Fruit fly (Drosophila melanogaster) whole organism, embryonic: ENCODE measurements around the gene ND-MNLL.
A peak's percentile ranks its signal among the peaks of the same experiment; 100 is the strongest.

Source experiments
- CG10321 ChIP-seq: fragments of 200-800 bp; sonication (Bioruptor generic); IDR thresholded peaks from 2 replicates; pipeline ENCODE4 v1.3.6; 2022; ENCODE audit warnings: missing biosample characterization, missing genetic modification characterization
- CG11456 ChIP-seq: fragments of 200-800 bp; sonication (Bioruptor generic); IDR thresholded peaks from 3 replicates; pipeline ENCODE4 v1.3.6; 2022; ENCODE audit warnings: missing biosample characterization, missing genetic modification characterization
- CG12219 ChIP-seq: fragments of 200-800 bp; sonication (Bioruptor generic); optimal IDR thresholded peaks from 3 replicates; lab custom pipeline; 2018; ENCODE audit warnings: missing biosample characterization, mild to moderate bottlenecking, missing genetic modification characterization
- CG12299 ChIP-seq: fragments of 200-800 bp; sonication (Bioruptor generic); optimal IDR thresholded peaks from 2 replicates; lab custom pipeline; 2018; ENCODE audit warnings: missing biosample characterization, mild to moderate bottlenecking, missing genetic modification characterization
- CG12391 ChIP-seq: fragments of 200-800 bp; sonication (Bioruptor generic); optimal IDR thresholded peaks from 3 replicates; lab custom pipeline; 2018; ENCODE audit warnings: missing biosample characterization, mild to moderate bottlenecking, missing genetic modification characterization, moderate library complexity
- CG13624 ChIP-seq: fragments of 200-800 bp; sonication (Bioruptor generic); optimal IDR thresholded peaks from 2 replicates; lab custom pipeline; 2016; ENCODE audit warnings: missing biosample characterization, missing genetic modification characterization
- CG13775 ChIP-seq: fragments of 200-800 bp; sonication (Bioruptor generic); optimal IDR thresholded peaks from 3 replicates; lab custom pipeline; 2017; ENCODE audit warnings: missing biosample characterization, mild to moderate bottlenecking, missing genetic modification characterization
- CG1603 ChIP-seq: fragments of 200-800 bp; sonication (Bioruptor generic); optimal IDR thresholded peaks from 2 replicates; lab custom pipeline; 2019; ENCODE audit warnings: missing biosample characterization, mild to moderate bottlenecking, missing genetic modification characterization, moderate library complexity
- CG1832 ChIP-seq: fragments of 200-800 bp; sonication (Bioruptor generic); optimal IDR thresholded peaks from 2 replicates; lab custom pipeline; 2017; ENCODE audit warnings: missing biosample characterization, mild to moderate bottlenecking, missing genetic modification characterization, inconsistent platforms
- CG31224 ChIP-seq: fragments of 200-800 bp; sonication (Bioruptor generic); IDR thresholded peaks from 2 replicates; pipeline ENCODE4 v1.3.6; 2022; ENCODE audit warnings: missing biosample characterization, missing genetic modification characterization
- CG31365 ChIP-seq: fragments of 200-800 bp; sonication (Bioruptor generic); optimal IDR thresholded peaks from 2 replicates; lab custom pipeline; 2018; ENCODE audit warnings: missing biosample characterization, mild to moderate bottlenecking, missing genetic modification characterization
- CG3995 ChIP-seq: fragments of 200-800 bp; sonication (Bioruptor generic); optimal IDR thresholded peaks from 3 replicates; lab custom pipeline; 2016; ENCODE audit warnings: missing biosample characterization, missing genetic modification characterization
- CG43689 ChIP-seq: fragments of 200-800 bp; sonication (Bioruptor generic); IDR thresholded peaks from 2 replicates; pipeline ENCODE4 v1.3.6; 2022; ENCODE audit warnings: missing biosample characterization, missing genetic modification characterization
- CG4424 ChIP-seq: fragments of 200-800 bp; sonication (Bioruptor generic); optimal IDR thresholded peaks from 3 replicates; lab custom pipeline; 2016; ENCODE audit warnings: missing biosample characterization, missing genetic modification characterization
- CG4617 ChIP-seq: fragments of 200-800 bp; sonication (Bioruptor generic); optimal IDR thresholded peaks from 3 replicates; lab custom pipeline; 2016; ENCODE audit warnings: missing biosample characterization, missing genetic modification characterization, borderline replicate concordance
- CG5245 ChIP-seq: fragments of 200-800 bp; sonication (Bioruptor generic); optimal IDR thresholded peaks from 3 replicates; lab custom pipeline; 2016; ENCODE audit warnings: missing biosample characterization, missing genetic modification characterization
- CG8281 ChIP-seq: fragments of 200-800 bp; sonication (Bioruptor generic); optimal IDR thresholded peaks from 2 replicates; lab custom pipeline; 2018; ENCODE audit warnings: missing biosample characterization, mild to moderate bottlenecking, missing genetic modification characterization, moderate library complexity
- CG8388 ChIP-seq: fragments of 200-800 bp; sonication (Bioruptor generic); optimal IDR thresholded peaks from 2 replicates; lab custom pipeline; 2019; ENCODE audit warnings: missing biosample characterization, mild to moderate bottlenecking, missing genetic modification characterization, moderate library complexity
- CG9797 ChIP-seq: fragments of 200-800 bp; sonication (Bioruptor generic); optimal IDR thresholded peaks from 3 replicates; lab custom pipeline; 2018; ENCODE audit warnings: missing biosample characterization, mild to moderate bottlenecking, missing genetic modification characterization
- CoRest ChIP-seq: fragments of 200-800 bp; sonication (Bioruptor generic); optimal IDR thresholded peaks from 3 replicates; lab custom pipeline; 2018; ENCODE audit warnings: missing biosample characterization, mild to moderate bottlenecking, missing genetic modification characterization, moderate library complexity
- Doc2 ChIP-seq: fragments of 200-800 bp; sonication (Bioruptor generic); IDR thresholded peaks from 2 replicates; pipeline ENCODE4 v1.3.6; 2022; ENCODE audit warnings: missing biosample characterization, missing genetic modification characterization
- E2f1 ChIP-seq: fragments of 200-800 bp; sonication (Bioruptor generic); IDR thresholded peaks from 2 replicates; pipeline ENCODE4 v1.3.6; 2022; ENCODE audit warnings: missing biosample characterization, missing genetic modification characterization
- Gug ChIP-seq: fragments of 200-800 bp; sonication (Bioruptor generic); IDR thresholded peaks from 4 replicates; pipeline ENCODE4 v1.3.6; 2022; ENCODE audit warnings: missing biosample characterization, missing genetic modification characterization
- HmgD ChIP-seq: fragments of 200-800 bp; sonication (Bioruptor generic); optimal IDR thresholded peaks from 3 replicates; lab custom pipeline; 2016; ENCODE audit warnings: missing biosample characterization, missing genetic modification characterization
- Hmr ChIP-seq: fragments of 200-800 bp; sonication (Bioruptor generic); optimal IDR thresholded peaks from 3 replicates; lab custom pipeline; 2017; ENCODE audit warnings: mild to moderate bottlenecking, missing biosample characterization, missing genetic modification reagents, missing genetic modification characterization
- Hmx ChIP-seq: fragments of 200-800 bp; sonication (Bioruptor generic); optimal IDR thresholded peaks from 2 replicates; lab custom pipeline; 2016; ENCODE audit warnings: missing biosample characterization, missing genetic modification characterization
- Hr3 ChIP-seq: fragments of 200-800 bp; sonication (Bioruptor generic); optimal IDR thresholded peaks from 3 replicates; lab custom pipeline; 2016; ENCODE audit warnings: missing biosample characterization, missing genetic modification characterization
- Neu2 ChIP-seq: fragments of 200-800 bp; sonication (Bioruptor generic); optimal IDR thresholded peaks from 3 replicates; lab custom pipeline; 2016; ENCODE audit warnings: missing biosample characterization, missing genetic modification characterization, borderline replicate concordance
- Poxn ChIP-seq: fragments of 200-800 bp; sonication (Bioruptor generic); IDR thresholded peaks from 2 replicates; pipeline ENCODE4 v1.3.6; 2022; ENCODE audit warnings: missing biosample characterization, missing genetic modification characterization
- Ptx1 ChIP-seq: fragments of 200-800 bp; sonication (Bioruptor generic); IDR thresholded peaks from 2 replicates; pipeline ENCODE4 v1.3.6; 2022; ENCODE audit warnings: missing biosample characterization, missing genetic modification characterization
- Taf1 ChIP-seq: fragments of 200-800 bp; sonication (Bioruptor generic); IDR thresholded peaks from 2 replicates; pipeline ENCODE4 v1.3.6; 2022; ENCODE audit warnings: missing biosample characterization, missing genetic modification characterization
- bcd ChIP-seq: fragments of 200-800 bp; sonication (Bioruptor generic); optimal IDR thresholded peaks from 2 replicates; lab custom pipeline; 2017; ENCODE audit warnings: missing biosample characterization, mild to moderate bottlenecking, missing genetic modification characterization
- btn ChIP-seq: fragments of 200-800 bp; sonication (Bioruptor generic); optimal IDR thresholded peaks from 2 replicates; lab custom pipeline; 2016; ENCODE audit warnings: missing biosample characterization, missing genetic modification characterization
- caup ChIP-seq: fragments of 200-800 bp; sonication (Bioruptor generic); optimal IDR thresholded peaks from 3 replicates; lab custom pipeline; 2017; ENCODE audit warnings: missing biosample characterization, mild to moderate bottlenecking, missing genetic modification characterization, moderate library complexity; ENCODE audit not compliant: severe bottlenecking
- crc ChIP-seq: fragments of 200-800 bp; sonication (Bioruptor generic); optimal IDR thresholded peaks from 2 replicates; lab custom pipeline; 2016; ENCODE audit warnings: missing biosample characterization, missing genetic modification characterization
- croc ChIP-seq: fragments of 200-800 bp; sonication (Bioruptor generic); conservative IDR thresholded peaks from 3 replicates; pipeline ENCODE4 v1.3.6; 2022; ENCODE audit warnings: missing biosample characterization, missing genetic modification characterization
- disco-r ChIP-seq: fragments of 200-800 bp; sonication (Bioruptor generic); optimal IDR thresholded peaks from 2 replicates; lab custom pipeline; 2016; ENCODE audit warnings: missing biosample characterization, missing genetic modification characterization
- grn ChIP-seq: fragments of 200-800 bp; sonication (Bioruptor generic); optimal IDR thresholded peaks from 3 replicates; lab custom pipeline; 2017; ENCODE audit warnings: missing biosample characterization, missing genetic modification characterization
- gsb-n ChIP-seq: fragments of 200-800 bp; sonication (Bioruptor generic); optimal IDR thresholded peaks from 3 replicates; lab custom pipeline; 2018; ENCODE audit warnings: missing biosample characterization, mild to moderate bottlenecking, missing genetic modification characterization
- luna ChIP-seq: fragments of 200-800 bp; sonication (Bioruptor generic); optimal IDR thresholded peaks from 2 replicates; lab custom pipeline; 2016; ENCODE audit warnings: missing biosample characterization, missing genetic modification characterization
- mam ChIP-seq: fragments of 200-800 bp; sonication (Bioruptor generic); optimal IDR thresholded peaks from 3 replicates; lab custom pipeline; 2016; ENCODE audit warnings: missing biosample characterization, missing genetic modification characterization
- repo ChIP-seq: fragments of 200-800 bp; sonication (Bioruptor generic); optimal IDR thresholded peaks from 2 replicates; lab custom pipeline; 2016; ENCODE audit warnings: missing biosample characterization, missing genetic modification characterization
- run ChIP-seq: fragments of 200-800 bp; sonication (Bioruptor generic); optimal IDR thresholded peaks from 3 replicates; lab custom pipeline; 2018; ENCODE audit warnings: missing biosample characterization, mild to moderate bottlenecking, missing genetic modification characterization
- sima ChIP-seq: fragments of 200-800 bp; sonication (Bioruptor generic); optimal IDR thresholded peaks from 2 replicates; lab custom pipeline; 2016; ENCODE audit warnings: missing biosample characterization, missing genetic modification characterization
- stc ChIP-seq: fragments of 200-800 bp; sonication (Bioruptor generic); IDR thresholded peaks from 2 replicates; pipeline ENCODE4 v1.3.6; 2022; ENCODE audit warnings: missing biosample characterization, missing genetic modification characterization
- twi ChIP-seq: fragments of 200-800 bp; optimal IDR thresholded peaks from 2 replicates; lab custom pipeline; 2019; ENCODE audit warnings: missing biosample characterization, mild to moderate bottlenecking, missing genetic modification characterization, moderate library complexity
- wek ChIP-seq: fragments of 200-800 bp; sonication (Bioruptor generic); optimal IDR thresholded peaks from 3 replicates; lab custom pipeline; 2018; ENCODE audit warnings: missing biosample characterization, mild to moderate bottlenecking, missing genetic modification characterization, moderate library complexity
- zen ChIP-seq: fragments of 200-800 bp; sonication (Bioruptor generic); optimal IDR thresholded peaks from 3 replicates; lab custom pipeline; 2018; ENCODE audit warnings: missing biosample characterization, mild to moderate bottlenecking, missing genetic modification characterization, moderate library complexity
- zfh1 ChIP-seq: fragments of 200-800 bp; sonication (Bioruptor generic); IDR thresholded peaks from 3 replicates; pipeline ENCODE4 v1.3.6; 2022; ENCODE audit warnings: missing biosample characterization, missing genetic modification characterization

Gene ND-MNLL

dm6 chrX:7908239-7909068, 14.9 kb upstream of the ND-MNLL start, which contains the start of the genes dpr14 and spidey (continued):
- TF ChIP-seq run (tag; lab: Kevin White, UChicago) (peak; percentile 84), CG12391 (tag; lab: Kevin White, UChicago) (peak; percentile 91), Poxn (GFP tag; lab: Robert Waterston, UW) (peak; percentile 75), croc (GFP tag; lab: Robert Waterston, UW) (peak; percentile 75), wek (GFP tag; lab: Kevin White, UChicago) (peak; percentile 71), crc (GFP tag; lab: Kevin White, UChicago) (peak; percentile 73), CG8281 (peak; percentile 61), Neu2 (GFP tag; lab: Kevin White, UChicago) (peak; percentile 13), Hr3 (GFP tag; lab: Kevin White, UChicago) (peak; percentile 87), CG4424 (GFP tag; lab: Kevin White, UChicago) (peak; percentile 86), CG9797 (GFP tag; lab: Kevin White, UChicago) (peak; percentile 22), stc (peak; percentile 86), sima (GFP tag; lab: Kevin White, UChicago) (peak; percentile 47), CG1832 (GFP tag; lab: Kevin White, UChicago) (no peak), bcd (GFP tag; lab: Kevin White, UChicago) (peak; percentile 91), Taf1 (peak; percentile 89), CG4617 (GFP tag; lab: Kevin White, UChicago) (peak; percentile 60), CG1603 (tag; lab: Kevin White, UChicago) (peak; percentile 92), CG5245 (GFP tag; lab: Kevin White, UChicago) (peak; percentile 74), gsb-n (peak; percentile 87), E2f1 (GFP tag; lab: Robert Waterston, UW) (peak; percentile 91), CG12299 (tag; lab: Kevin White, UChicago) (peak; percentile 88), CG12219 (peak; percentile 89), twi (tag; lab: Kevin White, UChicago) (peak; percentile 78), Gug (peak; percentile 88), disco-r (GFP tag; lab: Kevin White, UChicago) (peak; percentile 71), repo (GFP tag; lab: Kevin White, UChicago) (peak; percentile 74), CG43689 (GFP tag; lab: Robert Waterston, UW) (peak; percentile 46; the same call in 1 of the 2 replicates), CG31365 (tag; lab: Kevin White, UChicago) (peak; percentile 80), caup (GFP tag; lab: Kevin White, UChicago) (peak; percentile 92), Doc2 (GFP tag; lab: Robert Waterston, UW) (no peak; the same call in 1 of the 2 replicates), CG3995 (GFP tag; lab: Kevin White, UChicago) (peak; percentile 55), CG11456 (GFP tag; lab: Robert Waterston, UW) (peak; percentile 90), zen (tag; lab: Kevin White, UChicago) (peak; percentile 73), CoRest (peak; percentile 92), btn (GFP tag; lab: Kevin White, UChicago) (peak; percentile 77), Hmx (GFP tag; lab: Kevin White, UChicago) (peak; percentile 65), CG10321 (GFP tag; lab: Robert Waterston, UW) (no peak; the same call in 1 of the 2 replicates), CG13624 (GFP tag; lab: Kevin White, UChicago) (peak; percentile 88), CG31224 (GFP tag; lab: Robert Waterston, UW) (peak; percentile 80), zfh1 (GFP tag; lab: Robert Waterston, UW) (peak; percentile 87), Hmr (peak; percentile 95), mam (GFP tag; lab: Kevin White, UChicago) (peak; percentile 88), luna (GFP tag; lab: Kevin White, UChicago) (peak; percentile 56), grn (GFP tag; lab: Kevin White, UChicago) (peak; percentile 36), CG8388 (GFP tag; lab: Kevin White, UChicago) (peak; percentile 100), HmgD (GFP tag; lab: Kevin White, UChicago) (peak; percentile 52), Ptx1 (GFP tag; lab: Robert Waterston, UW) (peak; percentile 93), CG13775 (GFP tag; lab: Kevin White, UChicago) (peak; percentile 86)
